Fruit fly (Drosophila melanogaster): ENCODE measurements around the gene nullo.

The nullo gene

DNA sequence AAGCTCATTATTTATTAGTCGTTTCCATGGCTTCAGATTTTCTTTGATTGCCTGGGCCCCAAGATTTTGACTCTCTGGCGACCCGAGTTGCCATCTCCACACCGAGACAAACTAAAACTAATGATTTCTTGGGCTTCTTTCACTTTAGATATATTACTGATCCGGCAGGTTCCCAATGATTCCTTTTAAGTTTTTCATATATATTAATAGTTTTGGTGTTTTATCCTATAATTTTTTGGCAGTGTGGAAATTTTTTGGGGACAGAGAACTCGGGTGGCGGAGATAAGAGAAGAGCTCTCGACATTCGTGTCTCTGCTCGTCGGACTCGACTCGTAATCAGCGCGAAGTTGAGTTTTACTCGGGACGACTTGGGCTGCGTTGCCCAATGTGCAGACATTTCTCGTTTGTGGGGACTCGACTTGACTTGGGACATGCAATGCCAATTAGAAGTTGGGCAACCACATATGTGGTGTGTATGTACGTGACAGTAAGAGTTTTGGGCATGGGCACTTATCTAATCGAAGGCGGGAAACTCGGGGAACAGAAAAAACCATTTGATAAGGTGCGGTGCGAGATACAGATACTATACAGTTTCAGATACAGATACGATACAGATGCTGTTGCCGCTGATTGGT is 48.0 kb upstream of the nullo start (continued):
- no peak for TF ChIP-seq ERR (GFP tag; optimal IDR thresholded peaks at IDR 0.05)
- no peak for TF ChIP-seq stwl (tag; optimal IDR thresholded peaks at IDR 0.05)
- TF ChIP-seq nerfin-2 (GFP tag; IDR thresholded peaks at IDR 0.05; ENCODE audit: partially characterized antibody) = no peak
- peak; percentile 27; the same call in 1 of the 2 replicates for TF ChIP-seq CG10366 (GFP tag; IDR thresholded peaks at IDR 0.05)
- no peak for TF ChIP-seq repo (GFP tag; optimal IDR thresholded peaks at IDR 0.05)
- no peak for TF ChIP-seq ttk (GFP tag; IDR thresholded peaks at IDR 0.05)
- no peak for TF ChIP-seq GATAe (GFP tag; conservative IDR thresholded peaks at IDR 0.05)
- no peak for TF ChIP-seq CG9609 (GFP tag; optimal IDR thresholded peaks at IDR 0.05)
- TF ChIP-seq pum (GFP tag; optimal IDR thresholded peaks at IDR 0.05) = no peak

DNA sequence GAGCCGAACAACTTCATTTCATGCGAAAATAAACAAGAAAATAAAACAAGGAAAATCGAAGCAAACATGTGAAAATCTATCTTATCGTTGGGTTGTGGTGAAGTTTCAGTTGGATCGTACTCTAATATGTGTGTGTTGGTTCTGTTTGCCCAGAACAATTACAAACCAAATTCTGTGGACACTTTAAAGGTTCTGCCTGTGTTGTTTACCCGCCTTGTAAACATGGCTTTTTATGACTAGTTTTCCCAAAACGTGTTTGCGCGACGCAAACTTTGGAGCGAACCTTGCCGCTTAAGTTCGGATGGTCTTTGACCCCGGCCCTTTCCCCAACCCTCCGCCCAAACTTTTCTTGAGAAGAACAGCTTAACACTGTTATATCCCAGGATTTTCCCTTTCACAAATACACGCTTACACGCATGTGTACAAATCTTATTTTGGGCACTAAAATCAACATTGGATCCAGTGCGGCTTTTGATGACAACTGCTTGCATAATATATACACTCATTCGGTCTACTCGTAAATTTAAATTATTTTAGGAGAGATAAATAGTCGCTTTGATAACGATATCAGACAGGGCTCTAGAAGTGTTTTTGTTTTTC is 45.1 kb upstream of the nullo start:
- TF ChIP-seq sob (GFP tag; IDR thresholded peaks at IDR 0.05) (peak; percentile 86), nerfin-2 (GFP tag; IDR thresholded peaks at IDR 0.05; ENCODE audit: partially characterized antibody) (no peak), ERR (GFP tag; optimal IDR thresholded peaks at IDR 0.05) (peak; percentile 48), CG13424 (tag; optimal IDR thresholded peaks at IDR 0.05) (peak; percentile 73), CG34224 (GFP tag; IDR thresholded peaks at IDR 0.05; ENCODE audit: partially characterized antibody) (no peak), eve (GFP tag; optimal IDR thresholded peaks at IDR 0.05) (peak in 1 of 2 experiments; percentile 55), Tbp (GFP tag; optimal IDR thresholded peaks at IDR 0.05) (no peak), HmgD (GFP tag; optimal IDR thresholded peaks at IDR 0.05) (peak; percentile 64), D19A (tag; optimal IDR thresholded peaks at IDR 0.05) (peak; percentile 63), cg (GFP tag; optimal IDR thresholded peaks at IDR 0.05) (peak; percentile 13), Hand (GFP tag; optimal IDR thresholded peaks at IDR 0.05) (no peak), CG18599 (GFP tag; optimal IDR thresholded peaks at IDR 0.05) (peak; percentile 85), CG2120 (GFP tag; optimal IDR thresholded peaks at IDR 0.05) (peak; percentile 46), Dbx (GFP tag; IDR thresholded peaks at IDR 0.05) (peak; percentile 61; the same call in 1 of the 3 replicates), ken (GFP tag; IDR thresholded peaks at IDR 0.05) (peak; percentile 76; the same call in 2 of the 3 replicates), Six4 (GFP tag; optimal IDR thresholded peaks at IDR 0.05) (peak; percentile 90), CG31441 (GFP tag; IDR thresholded peaks at IDR 0.05) (peak; percentile 77), CG17568 (GFP tag; optimal IDR thresholded peaks at IDR 0.05) (peak; percentile 93), CG33557 (GFP tag; optimal IDR thresholded peaks at IDR 0.05) (peak; percentile 98), pan (optimal IDR thresholded peaks at IDR 0.05) (no peak), pan (GFP tag; optimal IDR thresholded peaks at IDR 0.05 in 1 of 2, IDR thresholded peaks at IDR 0.05 in 1 of 2) (peak in 1 of 2 experiments; percentile 74), CG1024 (GFP tag; IDR thresholded peaks at IDR 0.05) (peak; percentile 75), Aef1 (GFP tag; IDR thresholded peaks at IDR 0.05) (no peak), CG42726 (GFP tag; IDR thresholded peaks at IDR 0.05; ENCODE audit: partially characterized antibody) (no peak), Mrtf (GFP tag; IDR thresholded peaks at IDR 0.05) (peak; percentile 43; the same call in 1 of the 3 replicates), CG8944 (GFP tag; optimal IDR thresholded peaks at IDR 0.05) (peak; percentile 86), sqz (GFP tag; optimal IDR thresholded peaks at IDR 0.05) (peak; percentile 85), Chrac-16 (GFP tag; optimal IDR thresholded peaks at IDR 0.05) (peak; percentile 29), scrt (GFP tag; optimal IDR thresholded peaks at IDR 0.05) (peak; percentile 67), CG12104 (GFP tag; optimal IDR thresholded peaks at IDR 0.05) (peak; percentile 87), ash1 (GFP tag; optimal IDR thresholded peaks at IDR 0.05) (peak; percentile 44), CG16779 (GFP tag; IDR thresholded peaks at IDR 0.05) (0 out of 2 replicates have a peak, but pooled peaks have one; percentile 42), Oaz (GFP tag; IDR thresholded peaks at IDR 0.05) (peak; percentile 25; the same call in 1 of the 2 replicates), Camta (GFP tag; optimal IDR thresholded peaks at IDR 0.05) (peak; percentile 90), TFAM (GFP tag; optimal IDR thresholded peaks at IDR 0.05) (peak; percentile 64), Kr (GFP tag; optimal IDR thresholded peaks at IDR 0.05) (peak; percentile 99), ci (GFP tag; IDR thresholded peaks at IDR 0.05) (peak; percentile 89), so (GFP tag; IDR thresholded peaks at IDR 0.05) (peak; percentile 77; the same call in 2 of the 3 replicates), CG30403 (GFP tag; optimal IDR thresholded peaks at IDR 0.05) (peak; percentile 37), CG11398 (GFP tag; optimal IDR thresholded peaks at IDR 0.05) (peak; percentile 94), CG11456 (GFP tag; IDR thresholded peaks at IDR 0.05) (peak; percentile 81)
